Worm (Caenorhabditis elegans) whole organism, young adult: ENCODE data around the gene srb-6.

Experiments
- B0019.2 ChIP-seq: fragments of 200-800 bp; sonication (Bioruptor generic); conservative IDR thresholded peaks from 2 replicates; pipeline ENCODE4 v1.3.6; 2022; ENCODE audit warnings: missing genetic modification reagents, missing genetic modification characterization, missing compliant biosample characterization
- C17E4.6 ChIP-seq: fragments of 200-800 bp; sonication (Bioruptor generic); IDR thresholded peaks from 2 replicates; pipeline ENCODE4 v1.3.6; 2022; ENCODE audit warnings: missing genetic modification reagents, missing genetic modification characterization, missing compliant biosample characterization
- F10E7.11 ChIP-seq: sonication (generic microtip); optimal IDR thresholded peaks from 2 replicates; lab custom pipeline; 2017; ENCODE audit warnings: mild to moderate bottlenecking, missing genetic modification characterization, moderate library complexity, missing compliant biosample characterization
- F23B12.7 ChIP-seq: sonication (generic microtip); optimal IDR thresholded peaks from 2 replicates; lab custom pipeline; 2017; ENCODE audit warnings: missing genetic modification characterization, mild to moderate bottlenecking, missing compliant biosample characterization, antibody characterized with exemption, moderate library complexity; ENCODE audit not compliant: insufficient read depth
- F55B11.4 ChIP-seq: sonication (generic microtip); optimal IDR thresholded peaks from 2 replicates; lab custom pipeline; 2016; ENCODE audit warnings: missing compliant biosample characterization, missing genetic modification characterization, borderline replicate concordance; ENCODE audit not compliant: insufficient read depth
- T26A5.8 ChIP-seq: sonication (generic microtip); optimal IDR thresholded peaks from 2 replicates; lab custom pipeline; 2016; ENCODE audit warnings: missing genetic modification characterization, missing compliant biosample characterization
- Y56A3A.18 ChIP-seq: fragments of 200-800 bp; sonication (Bioruptor generic); IDR thresholded peaks from 2 replicates; pipeline ENCODE4 v1.3.6; 2022; ENCODE audit warnings: missing genetic modification reagents, missing genetic modification characterization, missing compliant biosample characterization
- ZK185.1 ChIP-seq: sonication (generic microtip); optimal IDR thresholded peaks from 2 replicates; lab custom pipeline; 2016; ENCODE audit warnings: mild to moderate bottlenecking, missing genetic modification characterization, missing compliant biosample characterization; ENCODE audit not compliant: poor library complexity, severe bottlenecking
- ama-1 ChIP-seq, 3 experiments: fragments of 150-350 bp in 1 of 3; sonication (generic microtip) in 2 of 3; optimal IDR thresholded peaks; 2 replicates each; lab custom pipeline; 2014 to 2018; ENCODE audit warnings: missing biosample characterization in 2 of 3, missing genetic modification characterization in 2 of 3, missing genetic modification reagents in 2 of 3
- attf-5 ChIP-seq: fragments of 200-800 bp; sonication (Bioruptor generic); optimal IDR thresholded peaks from 2 replicates; lab custom pipeline; 2018; ENCODE audit warnings: mild to moderate bottlenecking, missing genetic modification characterization, missing compliant biosample characterization
- bed-2 ChIP-seq: fragments of 200-800 bp; sonication (Bioruptor generic); IDR thresholded peaks from 2 replicates; pipeline ENCODE4 v1.3.6; 2022; ENCODE audit warnings: missing genetic modification reagents, missing genetic modification characterization, missing compliant biosample characterization
- ceh-100 ChIP-seq: fragments of 200-800 bp; sonication (Bioruptor generic); IDR thresholded peaks from 2 replicates; pipeline ENCODE4 v1.3.6; 2022; ENCODE audit warnings: missing genetic modification reagents, missing genetic modification characterization, missing compliant biosample characterization
- ceh-27 ChIP-seq: fragments of 200-800 bp; sonication (Bioruptor generic); optimal IDR thresholded peaks from 2 replicates; lab custom pipeline; 2018; ENCODE audit warnings: mild to moderate bottlenecking, missing genetic modification characterization, moderate library complexity, missing compliant biosample characterization
- ceh-40 ChIP-seq: fragments of 200-800 bp; sonication (Bioruptor generic); IDR thresholded peaks from 2 replicates; pipeline ENCODE4 v1.3.6; 2022; ENCODE audit warnings: missing genetic modification characterization, missing compliant biosample characterization
- ceh-79 ChIP-seq: sonication (generic microtip); optimal IDR thresholded peaks from 2 replicates; lab custom pipeline; 2017; ENCODE audit warnings: mild to moderate bottlenecking, missing genetic modification characterization, missing compliant biosample characterization
- dox-1 ChIP-seq: fragments of 200-800 bp; sonication (Bioruptor generic); IDR thresholded peaks from 2 replicates; pipeline ENCODE4 v1.3.6; 2022; ENCODE audit warnings: missing genetic modification reagents, missing genetic modification characterization, missing compliant biosample characterization
- dpl-1 ChIP-seq: fragments of 150-350 bp; optimal IDR thresholded peaks from 2 replicates; lab custom pipeline; 2014; ENCODE audit warnings: missing biosample characterization, missing genetic modification reagents, missing genetic modification characterization
- egrh-3 ChIP-seq: fragments of 200-800 bp; sonication (Bioruptor generic); IDR thresholded peaks from 2 replicates; pipeline ENCODE4 v1.3.6; 2022; ENCODE audit warnings: missing genetic modification reagents, missing genetic modification characterization, missing compliant biosample characterization
- him-1 ChIP-seq: sonication (generic microtip); optimal IDR thresholded peaks from 2 replicates; lab custom pipeline; 2016; ENCODE audit warnings: missing genotype, missing genetic modification reagents, missing genetic modification characterization, missing compliant biosample characterization
- hlh-26 ChIP-seq: fragments of 200-800 bp; sonication (Bioruptor generic); conservative IDR thresholded peaks from 2 replicates; pipeline ENCODE4 v1.3.6; 2022; ENCODE audit warnings: missing genetic modification reagents, missing genetic modification characterization, missing compliant biosample characterization
- hmg-1.2 ChIP-seq: fragments of 200-800 bp; sonication (Bioruptor generic); IDR thresholded peaks from 2 replicates; pipeline ENCODE4 v1.3.6; 2022; ENCODE audit warnings: missing genetic modification reagents, missing genetic modification characterization, missing compliant biosample characterization
- hsf-1 ChIP-seq: fragments of 200-800 bp; sonication (Bioruptor generic); IDR thresholded peaks from 2 replicates; pipeline ENCODE4 v1.3.6; 2022; ENCODE audit warnings: missing genetic modification reagents, missing genetic modification characterization, missing compliant biosample characterization
- let-607 ChIP-seq, 2 experiments: fragments of 200-800 bp in 1 of 2; sonication (Bioruptor generic) in 1 of 2; sonication (generic microtip) in 1 of 2; optimal IDR thresholded peaks; 2 replicates each; lab custom pipeline; 2016 to 2018; ENCODE audit warnings: mild to moderate bottlenecking in 2 of 2, missing compliant biosample characterization in 2 of 2, missing genetic modification characterization in 2 of 2, moderate library complexity in 2 of 2, missing genotype in 1 of 2
- lin-40 ChIP-seq: sonication (generic microtip); optimal IDR thresholded peaks from 2 replicates; lab custom pipeline; 2016; ENCODE audit warnings: missing genetic modification characterization, mild to moderate bottlenecking, missing compliant biosample characterization, missing genotype, missing genetic modification reagents
- lsy-27 ChIP-seq: sonication (generic microtip); optimal IDR thresholded peaks from 2 replicates; lab custom pipeline; 2017; ENCODE audit warnings: missing genetic modification characterization, mild to moderate bottlenecking, missing compliant biosample characterization, antibody characterized with exemption, missing genotype, borderline replicate concordance; ENCODE audit not compliant: insufficient read depth
- madf-3 ChIP-seq: fragments of 200-800 bp; sonication (Bioruptor generic); IDR thresholded peaks from 2 replicates; pipeline ENCODE4 v1.3.6; 2022; ENCODE audit warnings: missing genetic modification reagents, missing genetic modification characterization, missing compliant biosample characterization
- mcd-1 ChIP-seq: fragments of 200-800 bp; sonication (Bioruptor generic); IDR thresholded peaks from 2 replicates; pipeline ENCODE4 v1.3.6; 2022; ENCODE audit warnings: missing genetic modification reagents, missing genetic modification characterization, missing compliant biosample characterization
- nfya-1 ChIP-seq: sonication (generic microtip); optimal IDR thresholded peaks from 2 replicates; lab custom pipeline; 2017; ENCODE audit warnings: antibody characterized with exemption, missing compliant biosample characterization, missing genetic modification characterization, borderline replicate concordance; ENCODE audit not compliant: insufficient read depth
- nhr-80 ChIP-seq: sonication (generic microtip); optimal IDR thresholded peaks from 2 replicates; lab custom pipeline; 2016; ENCODE audit warnings: missing genetic modification characterization, missing compliant biosample characterization
- pha-4 ChIP-seq: fragments of 150-350 bp; sonication (generic microtip); optimal IDR thresholded peaks from 2 replicates; lab custom pipeline; 2014; ENCODE audit warnings: missing biosample characterization, missing genetic modification reagents, missing genetic modification characterization
- sea-2 ChIP-seq: fragments of 200-800 bp; sonication (Bioruptor generic); IDR thresholded peaks from 2 replicates; pipeline ENCODE4 v1.3.6; 2022; ENCODE audit warnings: missing genetic modification characterization, missing compliant biosample characterization
- snpc-4 ChIP-seq, 5 experiments: fragments of 150-350 bp in 1 of 5; sonication (generic microtip) in 4 of 5; optimal IDR thresholded peaks; 2 replicates each; lab custom pipeline; 2014 to 2018; ENCODE audit warnings: missing genetic modification characterization in 5 of 5, missing biosample characterization in 3 of 5, antibody characterized with exemption in 2 of 5, mild to moderate bottlenecking in 2 of 5, missing compliant biosample characterization in 2 of 5, missing genotype in 2 of 5, moderate library complexity in 2 of 5, missing genetic modification reagents in 1 of 5
- sptf-2 ChIP-seq: fragments of 200-800 bp; sonication (Bioruptor generic); optimal IDR thresholded peaks from 2 replicates; lab custom pipeline; 2018; ENCODE audit warnings: mild to moderate bottlenecking, missing genetic modification characterization, missing compliant biosample characterization
- tbp1 ChIP-seq: fragments of 200-800 bp; sonication (Bioruptor generic); optimal IDR thresholded peaks from 2 replicates; lab custom pipeline; 2018; ENCODE audit warnings: mild to moderate bottlenecking, missing genetic modification characterization, missing compliant biosample characterization
- tbx-9 ChIP-seq: sonication (generic microtip); optimal IDR thresholded peaks from 2 replicates; lab custom pipeline; 2016; ENCODE audit warnings: borderline replicate concordance, missing genetic modification characterization, inconsistent platforms, missing compliant biosample characterization
- unc-130 ChIP-seq: sonication (generic microtip); optimal IDR thresholded peaks from 2 replicates; lab custom pipeline; 2016; ENCODE audit warnings: missing genetic modification reagents, missing genetic modification characterization, missing compliant biosample characterization
- xnd-1 ChIP-seq: sonication (generic microtip); optimal IDR thresholded peaks from 2 replicates; lab custom pipeline; 2016; ENCODE audit warnings: missing genotype, missing genetic modification reagents, missing genetic modification characterization, missing compliant biosample characterization
- ztf-18 ChIP-seq: sonication (generic microtip); optimal IDR thresholded peaks from 2 replicates; lab custom pipeline; 2016; ENCODE audit warnings: missing genotype, mild to moderate bottlenecking, missing genetic modification characterization, missing compliant biosample characterization
- ztf-22 ChIP-seq: fragments of 200-800 bp; sonication (Bioruptor generic); optimal IDR thresholded peaks from 2 replicates; lab custom pipeline; 2018; ENCODE audit warnings: mild to moderate bottlenecking, missing genetic modification characterization, moderate library complexity, missing compliant biosample characterization
- ztf-6 ChIP-seq: fragments of 200-800 bp; sonication (Bioruptor generic); IDR thresholded peaks from 2 replicates; pipeline ENCODE4 v1.3.6; 2022; ENCODE audit warnings: missing genetic modification reagents, missing genetic modification characterization, missing compliant biosample characterization

Gene srb-6

DNA sequence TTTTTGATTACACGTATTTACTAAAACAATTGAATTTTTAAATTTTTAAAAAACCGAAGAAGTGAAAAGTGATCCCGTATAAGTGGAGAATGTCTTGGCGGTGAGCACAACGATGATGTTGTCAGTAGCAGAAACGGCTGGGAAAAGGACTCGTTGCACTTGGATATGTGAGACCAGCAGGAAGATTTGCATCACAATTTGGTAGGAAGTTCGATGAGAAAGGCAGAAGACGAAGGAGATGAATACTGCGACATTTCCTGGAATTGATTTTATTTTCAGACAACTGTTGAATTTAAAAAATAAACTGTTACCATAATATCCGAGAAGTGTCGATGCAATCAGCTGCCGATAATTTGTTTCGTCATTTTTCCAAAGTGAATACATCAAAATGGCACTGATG is 5.2 kb downstream of the srb-6 start, which contains the start of gene R05H5.4:
TSS of gene R05H5.4 (minus strand) at position 101 of the 400 bp plus-strand sequence.
- TF ChIP-seq C17E4.6 (no peak), madf-3 (0 out of 2 replicates have a peak, but pooled peaks have one; percentile 33), tbp1 (GFP tag; lab: Kevin White, UChicago) (no peak), Y56A3A.18 (no peak)

- TF ChIP-seq attf-5, result peak; percentile 13
- peak; percentile 1 for TF ChIP-seq unc-130
- peak; percentile 49 for TF ChIP-seq ceh-27
- TF ChIP-seq sea-2 (GFP tag; lab: Robert Waterston, UW), result no peak
- TF ChIP-seq pha-4 (tag; lab: Kevin White, UChicago), result no peak
- TF ChIP-seq ztf-6 (GFP tag; lab: Robert Waterston, UW), result no peak
- no peak for TF ChIP-seq nfya-1 (tag; lab: Kevin White, UChicago)
- peak; percentile 17 for TF ChIP-seq ztf-18 (tag; lab: Kevin White, UChicago)
- TF ChIP-seq bed-2 (GFP tag; lab: Robert Waterston, UW), result no peak
- no peak for TF ChIP-seq lin-40
- no peak for TF ChIP-seq hsf-1 (GFP tag; lab: Robert Waterston, UW)
- TF ChIP-seq mcd-1 (GFP tag; lab: Robert Waterston, UW), result no peak
- TF ChIP-seq xnd-1, result no peak
- peak; percentile 52; the same call in 1 of the 2 replicates for TF ChIP-seq hmg-1.2 (GFP tag; lab: Robert Waterston, UW)
- TF ChIP-seq ZK185.1 (tag; lab: Kevin White, UChicago), result peak; percentile 51
- no peak for TF ChIP-seq ceh-40 (GFP tag; lab: Robert Waterston, UW)
- TF ChIP-seq dox-1 (GFP tag; lab: Robert Waterston, UW), result peak; percentile 61; the same call in 1 of the 2 replicates
- TF ChIP-seq hlh-26 (GFP tag; lab: Robert Waterston, UW), result no peak
- TF ChIP-seq tbx-9 (tag; lab: Kevin White, UChicago), result no peak
- peak; percentile 63; the same call in 1 of the 2 replicates for TF ChIP-seq B0019.2 (GFP tag; lab: Robert Waterston, UW)
- no peak for TF ChIP-seq lsy-27 (tag; lab: Kevin White, UChicago)
- no peak for TF ChIP-seq F55B11.4 (tag; lab: Kevin White, UChicago)
- no peak for TF ChIP-seq ceh-79 (tag; lab: Kevin White, UChicago)
- peak; percentile 11 for TF ChIP-seq him-1
- TF ChIP-seq sptf-2 (GFP tag; lab: Kevin White, UChicago), result no peak
- TF ChIP-seq nhr-80 (tag; lab: Kevin White, UChicago), result peak; percentile 12
- TF ChIP-seq dpl-1 (GFP tag; lab: Kevin White, UChicago), result no peak
- TF ChIP-seq F23B12.7, result peak; percentile 9
- TF ChIP-seq snpc-4 (GFP tag; optimal IDR thresholded peaks at IDR 0.05; lab: Kevin White, UChicago), result no peak
- TF ChIP-seq snpc-4 (tag; optimal IDR thresholded peaks at IDR 0.05; lab: Kevin White, UChicago), result peak in 1 of 4 experiments; percentile 6
- TF ChIP-seq T26A5.8 (tag; lab: Kevin White, UChicago), result no peak
- TF ChIP-seq F10E7.11 (tag; lab: Kevin White, UChicago), result no peak
- no peak for TF ChIP-seq ztf-22
- TF ChIP-seq egrh-3, result no peak
- no peak for TF ChIP-seq ama-1 (optimal IDR thresholded peaks at IDR 0.05; lab: Kevin White, UChicago)
- no peak for TF ChIP-seq ama-1 (GFP tag; optimal IDR thresholded peaks at IDR 0.05; lab: Kevin White, UChicago)
- TF ChIP-seq ceh-100 (GFP tag; lab: Robert Waterston, UW), result peak; percentile 11; the same call in 1 of the 2 replicates
- TF ChIP-seq let-607 (tag; optimal IDR thresholded peaks at IDR 0.05; lab: Kevin White, UChicago), result no peak
- TF ChIP-seq, all 124 proteins: peak for 13
Observed at ce11 chrII:10200759-10201158, 6.1 kb downstream of the srb-6 start, which contains the start of gene arv-1. arv-1 (minus strand) TSS chrII:10200823.
